Fruit fly (Drosophila melanogaster) Kc167 (cell line): ENCODE measurements around the gene Brf.

ENCODE experiments used
- Myc ChIP-seq: fragments of >200 bp; optimal IDR thresholded peaks from 2 replicates; lab custom pipeline; 2017; ENCODE audit warnings: missing external identifiers
- Sin3A ChIP-seq: fragments of >200 bp; optimal IDR thresholded peaks from 2 replicates; lab custom pipeline; 2018; ENCODE audit warnings: missing external identifiers
- h ChIP-seq: fragments of >200 bp; optimal IDR thresholded peaks from 3 replicates; lab custom pipeline; 2018; ENCODE audit warnings: missing external identifiers
- psq ChIP-seq: fragments of >200 bp; optimal IDR thresholded peaks from 2 replicates; lab custom pipeline; 2017; ENCODE audit warnings: missing external identifiers
- ttk ChIP-seq: sonication (Bioruptor generic); optimal IDR thresholded peaks from 2 replicates; lab custom pipeline; 2017; ENCODE audit warnings: missing external identifiers

dm6 chr3R:17404155-17404554 lies 13.0 kb upstream of the Brf start:
- TF ChIP-seq Myc (lab: Kevin White, UChicago) = no peak
- TF ChIP-seq h = no peak
- TF ChIP-seq Sin3A (lab: Kevin White, UChicago) = no peak
- TF ChIP-seq psq = no peak
- no peak for TF ChIP-seq ttk (lab: Kevin White, UChicago)
